Fruit fly (Drosophila melanogaster) whole organism: ENCODE measurements around the gene VhaAC39-2.

Experiments used
- Dll ChIP-seq: fragments of >200 bp; optimal IDR thresholded peaks from 2 replicates; lab custom pipeline; 2017
- pan ChIP-seq: fragments of >200 bp; optimal IDR thresholded peaks from 2 replicates; lab custom pipeline; 2017
- psq ChIP-seq: fragments of >200 bp; optimal IDR thresholded peaks from 2 replicates; lab custom pipeline; 2017
- usp ChIP-seq: fragments of >200 bp; optimal IDR thresholded peaks from 2 replicates; lab custom pipeline; 2017; ENCODE audit warnings: missing biosample characterization, missing genetic modification characterization, mixed read lengths

DNA sequence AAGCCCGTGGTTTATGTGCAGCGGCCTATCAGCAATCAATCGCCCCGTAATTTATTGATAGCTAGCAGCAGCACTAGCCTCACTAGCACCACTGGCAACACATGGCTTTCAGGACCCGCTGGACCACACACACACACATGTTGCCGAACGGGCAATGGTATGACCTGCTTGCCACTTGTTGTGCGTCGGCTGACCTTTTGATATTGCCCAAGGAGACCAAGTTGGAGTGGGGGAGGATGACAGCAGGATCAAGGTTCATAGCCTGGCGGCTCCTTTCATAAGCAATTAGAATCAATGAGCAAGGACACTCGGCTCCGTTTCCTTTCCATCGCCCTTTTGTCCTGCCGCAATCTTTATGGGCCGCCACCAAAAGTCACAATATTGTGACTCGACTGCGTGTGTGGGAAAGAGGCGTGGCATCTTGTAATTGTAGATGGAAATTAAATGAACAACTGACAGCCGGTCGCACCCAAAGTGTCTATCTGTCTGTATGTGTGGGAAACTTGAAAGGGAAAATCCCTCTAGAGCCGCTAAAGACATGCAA lies 27.7 kb downstream of the VhaAC39-2 start:
- no peak for TF ChIP-seq pan (lab: Kevin White, UChicago)
- no peak for TF ChIP-seq Dll
- TF ChIP-seq usp (GFP tag; lab: Kevin White, UChicago) = no peak
- no peak for TF ChIP-seq psq
